Worm (Caenorhabditis elegans) whole organism, L3 larva: ENCODE measurements around the gene grd-12.

Experiments used
- ZK546.5 ChIP-seq: sonication (generic microtip); optimal IDR thresholded peaks from 2 replicates; lab custom pipeline; 2017; ENCODE audit warnings: missing biosample characterization, missing genetic modification characterization
- ceh-82 ChIP-seq: fragments of 150-350 bp; optimal IDR thresholded peaks from 2 replicates; lab custom pipeline; 2014; ENCODE audit warnings: missing biosample characterization, missing genetic modification characterization
- ceh-9 ChIP-seq: sonication (generic microtip); optimal IDR thresholded peaks from 2 replicates; lab custom pipeline; 2018; ENCODE audit warnings: missing biosample characterization, missing genetic modification characterization
- mml-1 ChIP-seq: fragments of 150-350 bp; sonication (generic microtip); optimal IDR thresholded peaks from 3 replicates; lab custom pipeline; 2014; ENCODE audit warnings: missing biosample characterization, missing genetic modification characterization
- nhr-12 ChIP-seq: fragments of 150-350 bp; optimal IDR thresholded peaks from 2 replicates; lab custom pipeline; 2014; ENCODE audit warnings: missing biosample characterization, missing genetic modification characterization
- pha-4 ChIP-seq: fragments of 150-350 bp; optimal IDR thresholded peaks from 2 replicates; lab custom pipeline; 2014; ENCODE audit warnings: missing biosample characterization, missing genetic modification reagents, missing genetic modification characterization
- skn-1 ChIP-seq: fragments of 150-350 bp; optimal IDR thresholded peaks from 2 replicates; lab custom pipeline; 2014; ENCODE audit warnings: missing biosample characterization, missing genetic modification characterization
- tbx-2 ChIP-seq: sonication (generic microtip); optimal IDR thresholded peaks from 2 replicates; lab custom pipeline; 2016; ENCODE audit warnings: mild to moderate bottlenecking, missing genetic modification characterization, missing compliant biosample characterization
- unc-62 ChIP-seq: fragments of 150-350 bp; sonication (generic microtip); optimal IDR thresholded peaks from 4 replicates; lab custom pipeline; 2014; ENCODE audit warnings: missing biosample characterization, missing genetic modification reagents, missing genetic modification characterization

ce11 chrV:14936587-14936986 lies 41.7 kb upstream of the grd-12 start, which contains the start of gene C30G7.2:
- TF ChIP-seq ceh-82 (tag; lab: Kevin White, UChicago) (no peak), ceh-9 (tag; lab: Kevin White, UChicago) (no peak), pha-4 (no peak), nhr-12 (tag; lab: Kevin White, UChicago) (no peak), skn-1 (no peak), unc-62 (GFP tag; lab: Kevin White, UChicago) (no peak), tbx-2 (tag; lab: Kevin White, UChicago) (no peak), mml-1 (tag; lab: Kevin White, UChicago) (no peak), ZK546.5 (no peak)
